Fruit fly (Drosophila melanogaster) whole organism, embryonic: Measurements from ENCODE around the gene CG43339.

Experiments
- CG11247 ChIP-seq: fragments of 200-800 bp; sonication (Bioruptor generic); IDR thresholded peaks from 2 replicates; pipeline ENCODE4 v1.3.6; 2022; ENCODE audit warnings: missing biosample characterization, missing genetic modification characterization
- CG12236 ChIP-seq: fragments of 200-800 bp; sonication (Bioruptor generic); optimal IDR thresholded peaks from 2 replicates; lab custom pipeline; 2016; ENCODE audit warnings: missing biosample characterization, missing genetic modification characterization
- CG12744 ChIP-seq: fragments of 200-800 bp; sonication (Bioruptor generic); optimal IDR thresholded peaks from 2 replicates; lab custom pipeline; 2016; ENCODE audit warnings: missing biosample characterization, missing genetic modification characterization
- CG14860 ChIP-seq: fragments of 200-800 bp; sonication (Bioruptor generic); IDR thresholded peaks from 3 replicates; pipeline ENCODE4 v1.3.6; 2022; ENCODE audit warnings: missing biosample characterization, missing genetic modification characterization; ENCODE audit not compliant: partially characterized antibody
- CG1529 ChIP-seq: fragments of 200-800 bp; sonication (Bioruptor generic); optimal IDR thresholded peaks from 3 replicates; lab custom pipeline; 2018; ENCODE audit warnings: missing biosample characterization, missing genetic modification characterization
- CG15514 ChIP-seq: fragments of 200-800 bp; sonication (Bioruptor generic); optimal IDR thresholded peaks from 3 replicates; lab custom pipeline; 2017; ENCODE audit warnings: missing biosample characterization, missing genetic modification characterization, mild to moderate bottlenecking, moderate library complexity, missing genetic modification reagents
- CG15696 ChIP-seq: fragments of 200-800 bp; sonication (Bioruptor generic); optimal IDR thresholded peaks from 2 replicates; lab custom pipeline; 2019; ENCODE audit warnings: missing biosample characterization, mild to moderate bottlenecking, missing genetic modification characterization, moderate library complexity
- CG1647 ChIP-seq: fragments of 200-800 bp; sonication (Bioruptor generic); optimal IDR thresholded peaks from 3 replicates; lab custom pipeline; 2016; ENCODE audit warnings: missing biosample characterization, missing genetic modification characterization
- CG16813 ChIP-seq: fragments of 200-800 bp; sonication (Bioruptor generic); IDR thresholded peaks from 3 replicates; pipeline ENCODE4 v1.3.6; 2022; ENCODE audit warnings: missing biosample characterization, missing genetic modification characterization; ENCODE audit not compliant: partially characterized antibody
- CG16815 ChIP-seq: fragments of 200-800 bp; sonication (Bioruptor generic); optimal IDR thresholded peaks from 3 replicates; lab custom pipeline; 2017; ENCODE audit warnings: missing biosample characterization, mild to moderate bottlenecking, missing genetic modification characterization
- CG17912 ChIP-seq: fragments of 200-800 bp; sonication (Bioruptor generic); optimal IDR thresholded peaks from 2 replicates; lab custom pipeline; 2018; ENCODE audit warnings: missing biosample characterization, mild to moderate bottlenecking, missing genetic modification characterization
- CG2120 ChIP-seq: fragments of 200-800 bp; sonication (Bioruptor generic); optimal IDR thresholded peaks from 3 replicates; lab custom pipeline; 2016; ENCODE audit warnings: missing biosample characterization, missing genetic modification characterization
- CG31388 ChIP-seq: fragments of 200-800 bp; sonication (Bioruptor generic); optimal IDR thresholded peaks from 2 replicates; lab custom pipeline; 2016; ENCODE audit warnings: missing biosample characterization, missing genetic modification characterization
- CG32767 ChIP-seq: fragments of 200-800 bp; sonication (Bioruptor generic); IDR thresholded peaks from 2 replicates; pipeline ENCODE4 v1.3.6; 2022; ENCODE audit warnings: missing biosample characterization, missing genetic modification characterization
- CG34376 ChIP-seq: fragments of 200-800 bp; sonication (Bioruptor generic); optimal IDR thresholded peaks from 2 replicates; lab custom pipeline; 2018; ENCODE audit warnings: missing biosample characterization, mild to moderate bottlenecking, missing genetic modification characterization
- CG42726 ChIP-seq: fragments of 200-800 bp; sonication (Bioruptor generic); IDR thresholded peaks from 2 replicates; pipeline ENCODE4 v1.3.6; 2022; ENCODE audit warnings: missing biosample characterization, missing genetic modification characterization; ENCODE audit not compliant: partially characterized antibody
- CG43689 ChIP-seq: fragments of 200-800 bp; sonication (Bioruptor generic); IDR thresholded peaks from 2 replicates; pipeline ENCODE4 v1.3.6; 2022; ENCODE audit warnings: missing biosample characterization, missing genetic modification characterization
- CG7556 ChIP-seq: fragments of 200-800 bp; sonication (Bioruptor generic); optimal IDR thresholded peaks from 2 replicates; lab custom pipeline; 2017; ENCODE audit warnings: missing biosample characterization, mild to moderate bottlenecking, missing genetic modification characterization
- Camta ChIP-seq: fragments of 200-800 bp; sonication (Bioruptor generic); optimal IDR thresholded peaks from 2 replicates; lab custom pipeline; 2016; ENCODE audit warnings: missing biosample characterization, missing genetic modification characterization
- D19A ChIP-seq: fragments of 200-800 bp; optimal IDR thresholded peaks from 3 replicates; lab custom pipeline; 2019; ENCODE audit warnings: missing biosample characterization, mild to moderate bottlenecking, missing genetic modification characterization, moderate library complexity
- Doc2 ChIP-seq: fragments of 200-800 bp; sonication (Bioruptor generic); IDR thresholded peaks from 2 replicates; pipeline ENCODE4 v1.3.6; 2022; ENCODE audit warnings: missing biosample characterization, missing genetic modification characterization
- Elba2 ChIP-seq: fragments of 200-800 bp; sonication (Bioruptor generic); optimal IDR thresholded peaks from 3 replicates; lab custom pipeline; 2016; ENCODE audit warnings: missing biosample characterization, missing genetic modification characterization
- Fer3 ChIP-seq: fragments of 200-800 bp; sonication (Bioruptor generic); optimal IDR thresholded peaks from 2 replicates; lab custom pipeline; 2018; ENCODE audit warnings: missing biosample characterization, mild to moderate bottlenecking, missing genetic modification characterization, moderate library complexity
- Gsc ChIP-seq: fragments of 200-800 bp; sonication (Bioruptor generic); IDR thresholded peaks from 2 replicates; pipeline ENCODE4 v1.3.6; 2022; ENCODE audit warnings: missing biosample characterization, missing genetic modification characterization
- HLH54F ChIP-seq: fragments of 200-800 bp; sonication (Bioruptor generic); optimal IDR thresholded peaks from 3 replicates; lab custom pipeline; 2016; ENCODE audit warnings: missing biosample characterization, missing genetic modification characterization
- Hmr ChIP-seq: fragments of 200-800 bp; sonication (Bioruptor generic); optimal IDR thresholded peaks from 3 replicates; lab custom pipeline; 2017; ENCODE audit warnings: mild to moderate bottlenecking, missing biosample characterization, missing genetic modification reagents, missing genetic modification characterization
- Hmx ChIP-seq: fragments of 200-800 bp; sonication (Bioruptor generic); optimal IDR thresholded peaks from 2 replicates; lab custom pipeline; 2016; ENCODE audit warnings: missing biosample characterization, missing genetic modification characterization
- Lim3 ChIP-seq: fragments of 200-800 bp; sonication (Bioruptor generic); IDR thresholded peaks from 2 replicates; pipeline ENCODE4 v1.3.6; 2022; ENCODE audit warnings: missing biosample characterization, missing genetic modification characterization
- Mad ChIP-seq: fragments of 200-800 bp; sonication (Bioruptor generic); optimal IDR thresholded peaks from 2 replicates; lab custom pipeline; 2016; ENCODE audit warnings: missing biosample characterization, missing genetic modification characterization
- Med ChIP-seq: fragments of 200-800 bp; sonication (Bioruptor generic); peaks from one replicate; lab custom pipeline; 2016; ENCODE audit warnings: missing biosample characterization, missing genetic modification characterization, mild to moderate bottlenecking, inconsistent platforms, moderate library complexity
- Nf-YC ChIP-seq: fragments of 200-800 bp; optimal IDR thresholded peaks from 3 replicates; lab custom pipeline; 2019; ENCODE audit warnings: missing biosample characterization, mild to moderate bottlenecking, missing genetic modification characterization, moderate library complexity
- Trl ChIP-seq, 3 experiments: fragments of >200 bp in 2 of 3; fragments of 200-800 bp in 1 of 3; sonication (Bioruptor generic) in 1 of 3; optimal IDR thresholded peaks; 2 replicates in 1 of 3; 3 replicates in 2 of 3; lab custom pipeline; 2016 to 2017; ENCODE audit warnings: missing biosample characterization in 1 of 3, missing genetic modification characterization in 1 of 3
- ab ChIP-seq: fragments of 200-800 bp; sonication (Bioruptor generic); optimal IDR thresholded peaks from 2 replicates; lab custom pipeline; 2016; ENCODE audit warnings: missing biosample characterization, missing genetic modification characterization
- ac ChIP-seq: fragments of 200-800 bp; sonication (Bioruptor generic); optimal IDR thresholded peaks from 3 replicates; lab custom pipeline; 2017; ENCODE audit warnings: missing biosample characterization, mild to moderate bottlenecking, missing genetic modification characterization
- aop ChIP-seq: fragments of 200-800 bp; sonication (Bioruptor generic); IDR thresholded peaks from 2 replicates; pipeline ENCODE4 v1.3.6; 2022; ENCODE audit warnings: missing biosample characterization, missing genetic modification characterization
- cas ChIP-seq: fragments of 200-800 bp; sonication (Bioruptor generic); IDR thresholded peaks from 2 replicates; pipeline ENCODE4 v1.3.6; 2022; ENCODE audit warnings: missing biosample characterization, missing genetic modification characterization
- da ChIP-seq: fragments of 200-800 bp; sonication (Bioruptor generic); optimal IDR thresholded peaks from 2 replicates; lab custom pipeline; 2016; ENCODE audit warnings: missing biosample characterization, missing genetic modification characterization
- dati ChIP-seq: fragments of 200-800 bp; sonication (Bioruptor generic); IDR thresholded peaks from 2 replicates; pipeline ENCODE4 v1.3.6; 2022; ENCODE audit warnings: missing biosample characterization, missing genetic modification characterization
- disco-r ChIP-seq: fragments of 200-800 bp; sonication (Bioruptor generic); optimal IDR thresholded peaks from 2 replicates; lab custom pipeline; 2016; ENCODE audit warnings: missing biosample characterization, missing genetic modification characterization
- dm ChIP-seq: fragments of 200-800 bp; sonication (Bioruptor generic); optimal IDR thresholded peaks from 3 replicates; lab custom pipeline; 2016; ENCODE audit warnings: missing biosample characterization, missing genetic modification characterization
- hkb ChIP-seq, 2 experiments: fragments of 200-800 bp in 1 of 2; fragments of >200 bp in 1 of 2; sonication (Bioruptor generic) in 1 of 2; IDR thresholded peaks in 1 of 2; optimal IDR thresholded peaks in 1 of 2; 2 replicates each; pipeline versions ENCODE4 v1.3.6 to Lab custom; 2017 to 2022; ENCODE audit warnings: missing biosample characterization in 1 of 2, missing genetic modification characterization in 1 of 2
- knrl ChIP-seq: fragments of 200-800 bp; sonication (Bioruptor generic); IDR thresholded peaks from 3 replicates; pipeline ENCODE4 v1.3.6; 2022; ENCODE audit warnings: missing biosample characterization, missing genetic modification characterization; ENCODE audit not compliant: partially characterized antibody
- lbe ChIP-seq: fragments of 200-800 bp; sonication (Bioruptor generic); optimal IDR thresholded peaks from 2 replicates; lab custom pipeline; 2016; ENCODE audit warnings: missing biosample characterization, mild to moderate bottlenecking, missing genetic modification characterization
- mam ChIP-seq: fragments of 200-800 bp; sonication (Bioruptor generic); optimal IDR thresholded peaks from 3 replicates; lab custom pipeline; 2016; ENCODE audit warnings: missing biosample characterization, missing genetic modification characterization
- psq ChIP-seq: fragments of 200-800 bp; sonication (Bioruptor generic); optimal IDR thresholded peaks from 2 replicates; lab custom pipeline; 2017; ENCODE audit warnings: missing biosample characterization, missing genetic modification characterization
- pzg ChIP-seq: fragments of 200-800 bp; sonication (Bioruptor generic); optimal IDR thresholded peaks from 3 replicates; lab custom pipeline; 2018; ENCODE audit warnings: missing biosample characterization, mild to moderate bottlenecking, missing genetic modification characterization, moderate library complexity
- repo ChIP-seq: fragments of 200-800 bp; sonication (Bioruptor generic); optimal IDR thresholded peaks from 2 replicates; lab custom pipeline; 2016; ENCODE audit warnings: missing biosample characterization, missing genetic modification characterization
- slou ChIP-seq: fragments of 200-800 bp; sonication (Bioruptor generic); optimal IDR thresholded peaks from 3 replicates; lab custom pipeline; 2016; ENCODE audit warnings: missing biosample characterization, missing genetic modification characterization
- sob ChIP-seq: fragments of 200-800 bp; sonication (Bioruptor generic); IDR thresholded peaks from 2 replicates; pipeline ENCODE4 v1.3.6; 2022; ENCODE audit warnings: missing biosample characterization, missing genetic modification characterization
- ttk ChIP-seq: fragments of 200-800 bp; sonication (Bioruptor generic); IDR thresholded peaks from 2 replicates; pipeline ENCODE4 v2.1.2; 2022; ENCODE audit warnings: missing biosample characterization, missing genetic modification characterization
- tx ChIP-seq: fragments of 200-800 bp; sonication (Bioruptor generic); optimal IDR thresholded peaks from 2 replicates; lab custom pipeline; 2016; ENCODE audit warnings: missing biosample characterization, missing genetic modification characterization
- vfl ChIP-seq: fragments of 200-800 bp; sonication (Bioruptor generic); optimal IDR thresholded peaks from 2 replicates; lab custom pipeline; 2016; ENCODE audit warnings: missing biosample characterization, missing genetic modification characterization

CG43339 gene

dm6 chr2L:18707844-18708238 lies 34.8 kb upstream of the CG43339 start (continued):
- TF ChIP-seq ab (GFP tag; lab: Kevin White, UChicago) (no peak), HLH54F (GFP tag; lab: Kevin White, UChicago) (peak; percentile 4), Trl (optimal IDR thresholded peaks at IDR 0.05; lab: Kevin White, UChicago) (no peak), Trl (GFP tag; optimal IDR thresholded peaks at IDR 0.05; lab: Kevin White, UChicago) (peak; percentile 12), da (GFP tag; lab: Kevin White, UChicago) (no peak), CG32767 (GFP tag; lab: Robert Waterston, UW) (no peak), CG12236 (GFP tag; lab: Kevin White, UChicago) (no peak), D19A (tag; lab: Kevin White, UChicago) (no peak), Doc2 (GFP tag; lab: Robert Waterston, UW) (no peak), CG15696 (tag; lab: Kevin White, UChicago) (no peak), Gsc (GFP tag; lab: Robert Waterston, UW) (no peak), psq (GFP tag; lab: Kevin White, UChicago) (no peak), knrl (no peak), dati (GFP tag; lab: Robert Waterston, UW) (no peak), hkb (optimal IDR thresholded peaks at IDR 0.05; lab: Kevin White, UChicago) (no peak), hkb (GFP tag; IDR thresholded peaks at IDR 0.05; lab: Robert Waterston, UW) (peak; percentile 45; the same call in 1 of the 2 replicates), CG14860 (GFP tag; lab: Robert Waterston, UW) (no peak), CG31388 (GFP tag; lab: Kevin White, UChicago) (no peak), Mad (GFP tag; lab: Kevin White, UChicago) (no peak), repo (no peak), dm (GFP tag; lab: Kevin White, UChicago) (no peak), CG17912 (GFP tag; lab: Kevin White, UChicago) (no peak), CG16815 (GFP tag; lab: Kevin White, UChicago) (no peak), lbe (GFP tag; lab: Kevin White, UChicago) (peak; percentile 7), Hmx (no peak), CG1529 (GFP tag; lab: Kevin White, UChicago) (no peak), mam (GFP tag; lab: Kevin White, UChicago) (peak; percentile 44), sob (no peak), CG42726 (GFP tag; lab: Robert Waterston, UW) (no peak), Med (GFP tag; lab: Kevin White, UChicago) (peak; percentile 92), CG12744 (GFP tag; lab: Kevin White, UChicago) (no peak), CG43689 (GFP tag; lab: Robert Waterston, UW) (no peak), CG1647 (GFP tag; lab: Kevin White, UChicago) (peak; percentile 15), ac (GFP tag; lab: Kevin White, UChicago) (no peak), ttk (GFP tag; lab: Robert Waterston, UW) (no peak), CG34376 (GFP tag; lab: Kevin White, UChicago) (no peak), cas (GFP tag; lab: Robert Waterston, UW) (0 out of 2 replicates have a peak, but pooled peaks have one; percentile 9), CG11247 (GFP tag; lab: Robert Waterston, UW) (no peak), slou (GFP tag; lab: Kevin White, UChicago) (no peak), Nf-YC (tag; lab: Kevin White, UChicago) (no peak), tx (GFP tag; lab: Kevin White, UChicago) (no peak), vfl (peak; percentile 16), aop (no peak), CG15514 (peak; percentile 32), pzg (no peak), Fer3 (tag; lab: Kevin White, UChicago) (peak; percentile 28), Hmr (peak; percentile 41), CG7556 (GFP tag; lab: Kevin White, UChicago) (no peak), CG2120 (GFP tag; lab: Kevin White, UChicago) (peak; percentile 70), Camta (GFP tag; lab: Kevin White, UChicago) (no peak), disco-r (GFP tag; lab: Kevin White, UChicago) (no peak), CG16813 (no peak), Lim3 (GFP tag; lab: Robert Waterston, UW) (no peak), Elba2 (peak; percentile 46)
